Worm (Caenorhabditis elegans) whole organism, L1 larva: Measurements from ENCODE around the gene str-57.

Source experiments
- C04F5.9 ChIP-seq: sonication (generic microtip); optimal IDR thresholded peaks from 2 replicates; lab custom pipeline; 2016; ENCODE audit warnings: missing genetic modification characterization, missing compliant biosample characterization
- F16B12.6 ChIP-seq: fragments of 150-350 bp; optimal IDR thresholded peaks from 2 replicates; lab custom pipeline; 2014; ENCODE audit warnings: missing biosample characterization, missing genetic modification characterization
- Y116A8C.19 ChIP-seq: sonication (generic microtip); optimal IDR thresholded peaks from 2 replicates; lab custom pipeline; 2016; ENCODE audit warnings: missing compliant biosample characterization, missing genetic modification characterization, borderline replicate concordance
- aha-1 ChIP-seq: fragments of 150-350 bp; optimal IDR thresholded peaks from 2 replicates; lab custom pipeline; 2014; ENCODE audit warnings: missing biosample characterization, missing genetic modification characterization
- blmp-1 ChIP-seq: fragments of 150-350 bp; optimal IDR thresholded peaks from 2 replicates; lab custom pipeline; 2014; ENCODE audit warnings: missing biosample characterization, missing genetic modification characterization
- ces-1 ChIP-seq: fragments of 150-350 bp; optimal IDR thresholded peaks from 2 replicates; lab custom pipeline; 2014; ENCODE audit warnings: missing biosample characterization, missing genetic modification reagents, missing genetic modification characterization
- dsc-1 ChIP-seq: sonication (generic microtip); optimal IDR thresholded peaks from 2 replicates; lab custom pipeline; 2016; ENCODE audit warnings: mild to moderate bottlenecking, missing genetic modification characterization, missing compliant biosample characterization
- efl-1 ChIP-seq, 4 experiments: fragments of 150-350 bp; optimal IDR thresholded peaks in 3 of 4; peaks in 1 of 4; 1 replicate in 1 of 4; 2 replicates in 3 of 4; lab custom pipeline; 2014; ENCODE audit warnings: missing biosample characterization in 2 of 4, missing genetic modification characterization in 2 of 4, missing genetic modification reagents in 2 of 4
- efl-3 ChIP-seq: fragments of 200-800 bp; sonication (Bioruptor generic); optimal IDR thresholded peaks from 2 replicates; lab custom pipeline; 2018; ENCODE audit warnings: mild to moderate bottlenecking, missing genetic modification characterization, missing compliant biosample characterization
- egl-13 ChIP-seq: sonication (generic microtip); optimal IDR thresholded peaks from 2 replicates; lab custom pipeline; 2016; ENCODE audit warnings: missing genotype, missing genetic modification reagents, missing genetic modification characterization, missing compliant biosample characterization
- egl-27 ChIP-seq, 2 experiments: fragments of 150-350 bp in 1 of 2; sonication (generic microtip); optimal IDR thresholded peaks; 3 replicates each; lab custom pipeline; 2017 to 2018; ENCODE audit warnings: missing biosample characterization in 2 of 2, missing genetic modification characterization in 2 of 2, missing genetic modification reagents in 2 of 2
- elt-2 ChIP-seq: sonication (generic microtip); optimal IDR thresholded peaks from 2 replicates; lab custom pipeline; 2016; ENCODE audit warnings: missing genetic modification characterization, mild to moderate bottlenecking, inconsistent platforms, missing compliant biosample characterization, missing genetic modification reagents
- ets-5 ChIP-seq: fragments of 200-800 bp; sonication (Bioruptor generic); IDR thresholded peaks from 2 replicates; pipeline ENCODE4 v1.3.6; 2022; ENCODE audit warnings: missing genetic modification characterization, missing compliant biosample characterization
- fkh-4 ChIP-seq: sonication (generic microtip); optimal IDR thresholded peaks from 2 replicates; lab custom pipeline; 2016; ENCODE audit warnings: missing compliant biosample characterization, missing genetic modification characterization, borderline replicate concordance
- fkh-8 ChIP-seq: sonication (generic microtip); optimal IDR thresholded peaks from 2 replicates; lab custom pipeline; 2016; ENCODE audit warnings: mild to moderate bottlenecking, missing genetic modification characterization, missing compliant biosample characterization
- hpl-2 ChIP-seq: fragments of 150-350 bp; optimal IDR thresholded peaks from 2 replicates; lab custom pipeline; 2014; ENCODE audit warnings: missing biosample characterization, missing genetic modification reagents, missing genetic modification characterization
- jun-1 ChIP-seq: fragments of 150-350 bp; optimal IDR thresholded peaks from 2 replicates; lab custom pipeline; 2014; ENCODE audit warnings: missing biosample characterization, missing genetic modification reagents, missing genetic modification characterization
- lin-13 ChIP-seq: fragments of 150-350 bp; optimal IDR thresholded peaks from 2 replicates; lab custom pipeline; 2014; ENCODE audit warnings: missing biosample characterization, missing genetic modification reagents, missing genetic modification characterization
- lin-14 ChIP-seq: fragments of 200-800 bp; sonication (Bioruptor generic); optimal IDR thresholded peaks from 2 replicates; lab custom pipeline; 2018; ENCODE audit warnings: mild to moderate bottlenecking, missing genetic modification characterization, moderate library complexity, missing compliant biosample characterization
- lin-15B ChIP-seq: fragments of 150-350 bp; sonication (generic microtip); optimal IDR thresholded peaks from 3 replicates; lab custom pipeline; 2014; ENCODE audit warnings: missing biosample characterization, missing genetic modification characterization
- lir-3 ChIP-seq: sonication (generic microtip); optimal IDR thresholded peaks from 2 replicates; lab custom pipeline; 2016; ENCODE audit warnings: mild to moderate bottlenecking, missing genetic modification characterization, moderate library complexity, missing compliant biosample characterization; ENCODE audit not compliant: poor library complexity
- mef-2 ChIP-seq: fragments of 150-350 bp; optimal IDR thresholded peaks from 2 replicates; lab custom pipeline; 2014; ENCODE audit warnings: missing biosample characterization, missing genetic modification characterization
- mep-1 ChIP-seq: fragments of 150-350 bp; optimal IDR thresholded peaks from 2 replicates; lab custom pipeline; 2014; ENCODE audit warnings: missing biosample characterization, missing genetic modification characterization
- nhr-71 ChIP-seq: sonication (generic microtip); optimal IDR thresholded peaks from 2 replicates; lab custom pipeline; 2016; ENCODE audit warnings: mild to moderate bottlenecking, missing genetic modification characterization, moderate library complexity, missing compliant biosample characterization
- nhr-76 ChIP-seq: sonication (generic microtip); optimal IDR thresholded peaks from 2 replicates; lab custom pipeline; 2017; ENCODE audit warnings: missing biosample characterization, missing genetic modification characterization
- nhr-77 ChIP-seq: fragments of 150-350 bp; optimal IDR thresholded peaks from 2 replicates; lab custom pipeline; 2014; ENCODE audit warnings: missing biosample characterization, missing genetic modification characterization
- nhr-84 ChIP-seq: sonication (generic microtip); optimal IDR thresholded peaks from 2 replicates; lab custom pipeline; 2017; ENCODE audit warnings: missing biosample characterization, missing genetic modification characterization
- nhr-85 ChIP-seq: sonication (generic microtip); peaks from one replicate; lab custom pipeline; 2016; ENCODE audit warnings: missing genetic modification characterization, inconsistent platforms, missing compliant biosample characterization
- pag-3 ChIP-seq: sonication (generic microtip); optimal IDR thresholded peaks from 2 replicates; lab custom pipeline; 2017; ENCODE audit warnings: missing genetic modification characterization, mild to moderate bottlenecking, missing compliant biosample characterization, antibody characterized with exemption, borderline replicate concordance; ENCODE audit not compliant: insufficient read depth
- pqm-1 ChIP-seq: sonication (generic microtip); optimal IDR thresholded peaks from 3 replicates; lab custom pipeline; 2017; ENCODE audit warnings: missing biosample characterization, missing genetic modification characterization
- snpc-4 ChIP-seq: fragments of 150-350 bp; optimal IDR thresholded peaks from 2 replicates; lab custom pipeline; 2014; ENCODE audit warnings: missing biosample characterization, missing genetic modification characterization
- snu-23 ChIP-seq: sonication (generic microtip); optimal IDR thresholded peaks from 2 replicates; lab custom pipeline; 2016; ENCODE audit warnings: missing genetic modification characterization, missing compliant biosample characterization
- sup-37 ChIP-seq: fragments of 200-800 bp; sonication (Bioruptor generic); optimal IDR thresholded peaks from 2 replicates; lab custom pipeline; 2018; ENCODE audit warnings: mild to moderate bottlenecking, missing genetic modification characterization, missing compliant biosample characterization
- swsn-7 ChIP-seq: sonication (generic microtip); optimal IDR thresholded peaks from 2 replicates; lab custom pipeline; 2016; ENCODE audit warnings: missing genetic modification characterization, missing compliant biosample characterization
- unc-130 ChIP-seq: fragments of 150-350 bp; optimal IDR thresholded peaks from 2 replicates; lab custom pipeline; 2017; ENCODE audit warnings: missing biosample characterization, missing genetic modification characterization, inconsistent platforms
- unc-62 ChIP-seq: fragments of 150-350 bp; optimal IDR thresholded peaks from 2 replicates; lab custom pipeline; 2014; ENCODE audit warnings: missing biosample characterization, missing genetic modification reagents, missing genetic modification characterization
- unc-98 ChIP-seq: fragments of 200-800 bp; sonication (Bioruptor generic); IDR thresholded peaks from 2 replicates; pipeline ENCODE4 v1.3.6; 2022; ENCODE audit warnings: missing genetic modification characterization, missing compliant biosample characterization
- vab-15 ChIP-seq: sonication (generic microtip); optimal IDR thresholded peaks from 2 replicates; lab custom pipeline; 2017; ENCODE audit warnings: missing genotype, mild to moderate bottlenecking, missing genetic modification characterization, missing compliant biosample characterization

Gene str-57

ce11 chrV:15914774-15915173 lies 44.3 kb downstream of the str-57 start:
- TF ChIP-seq egl-13 (tag; lab: Kevin White, UChicago) (no peak), ces-1 (GFP tag; lab: Kevin White, UChicago) (no peak), fkh-4 (tag; lab: Kevin White, UChicago) (no peak), jun-1 (tag; lab: Kevin White, UChicago) (no peak), C04F5.9 (tag; lab: Kevin White, UChicago) (no peak), Y116A8C.19 (tag; lab: Kevin White, UChicago) (no peak), vab-15 (tag; lab: Kevin White, UChicago) (no peak), efl-3 (GFP tag; lab: Kevin White, UChicago) (no peak), nhr-85 (tag; lab: Kevin White, UChicago) (no peak), pag-3 (tag; lab: Kevin White, UChicago) (no peak), nhr-77 (tag; lab: Kevin White, UChicago) (no peak), fkh-8 (tag; lab: Kevin White, UChicago) (no peak), lin-15B (tag; lab: Kevin White, UChicago) (no peak), aha-1 (tag; lab: Kevin White, UChicago) (no peak)

ce11 chrV:15915307-15915706 lies 44.9 kb downstream of the str-57 start:
- TF ChIP-seq dsc-1 (tag; lab: Kevin White, UChicago), result no peak
- no peak for TF ChIP-seq sup-37
- TF ChIP-seq mef-2 (tag; lab: Kevin White, UChicago), result no peak
- no peak for TF ChIP-seq efl-3 (GFP tag; lab: Kevin White, UChicago)
- TF ChIP-seq nhr-76 (tag; lab: Kevin White, UChicago), result no peak
- no peak for TF ChIP-seq unc-62
- no peak for TF ChIP-seq mep-1 (tag; lab: Kevin White, UChicago)
- no peak for TF ChIP-seq snu-23 (GFP tag; lab: Kevin White, UChicago)
- no peak for TF ChIP-seq nhr-71 (tag; lab: Kevin White, UChicago)

ce11 chrV:15915919-15916318 lies 45.5 kb downstream of the str-57 start, which contains the start of gene gst-38:
gst-38 (minus strand) TSS chrV:15916070.
- TF ChIP-seq vab-15 (tag; lab: Kevin White, UChicago) (no peak), elt-2 (tag; lab: Kevin White, UChicago) (peak; percentile 85), aha-1 (tag; lab: Kevin White, UChicago) (no peak)

- TF ChIP-seq F16B12.6, result no peak
- TF ChIP-seq pqm-1 (tag; lab: Kevin White, UChicago), result no peak
- TF ChIP-seq lin-13, result no peak
- TF ChIP-seq aha-1 (tag; lab: Kevin White, UChicago), result no peak
- TF ChIP-seq blmp-1 (tag; lab: Kevin White, UChicago), result no peak
- TF ChIP-seq fkh-4 (tag; lab: Kevin White, UChicago), result no peak
- no peak for TF ChIP-seq hpl-2 (GFP tag; lab: Kevin White, UChicago)
- TF ChIP-seq unc-130 (tag; lab: Kevin White, UChicago), result no peak
- TF ChIP-seq snpc-4 (tag; lab: Kevin White, UChicago), result no peak
- no peak for TF ChIP-seq fkh-8 (tag; lab: Kevin White, UChicago)
- no peak for TF ChIP-seq swsn-7 (tag; lab: Kevin White, UChicago)
Observed at ce11 chrV:15917458-15917857, 47.0 kb downstream of the str-57 start, which contains the start of gene F35E8.9. F35E8.9 (minus strand) TSS chrV:15917558.

- TF ChIP-seq efl-1 (optimal IDR thresholded peaks at IDR 0.05; lab: Kevin White, UChicago) (no peak), efl-1 (GFP tag; optimal IDR thresholded peaks at IDR 0.05 in 1 of 2; lab: Kevin White, UChicago) (no peak), lin-14 (GFP tag; lab: Kevin White, UChicago) (no peak), ets-5 (no peak), lir-3 (tag; lab: Kevin White, UChicago) (no peak), hpl-2 (GFP tag; lab: Kevin White, UChicago) (no peak), blmp-1 (tag; lab: Kevin White, UChicago) (no peak), egl-27 (tag; optimal IDR thresholded peaks at IDR 0.05; lab: Kevin White, UChicago) (no peak), C04F5.9 (tag; lab: Kevin White, UChicago) (no peak), nhr-84 (tag; lab: Kevin White, UChicago) (no peak), unc-98 (GFP tag; lab: Robert Waterston, UW) (no peak)
Observed at ce11 chrV:15920273-15920672, 49.8 kb downstream of the str-57 start, which contains the start of gene F35E8.10. F35E8.10 (minus strand) TSS chrV:15920373.
